Comparison of ENCODE assay signal across 3 worm cellular contexts in the genomic region with DNA sequence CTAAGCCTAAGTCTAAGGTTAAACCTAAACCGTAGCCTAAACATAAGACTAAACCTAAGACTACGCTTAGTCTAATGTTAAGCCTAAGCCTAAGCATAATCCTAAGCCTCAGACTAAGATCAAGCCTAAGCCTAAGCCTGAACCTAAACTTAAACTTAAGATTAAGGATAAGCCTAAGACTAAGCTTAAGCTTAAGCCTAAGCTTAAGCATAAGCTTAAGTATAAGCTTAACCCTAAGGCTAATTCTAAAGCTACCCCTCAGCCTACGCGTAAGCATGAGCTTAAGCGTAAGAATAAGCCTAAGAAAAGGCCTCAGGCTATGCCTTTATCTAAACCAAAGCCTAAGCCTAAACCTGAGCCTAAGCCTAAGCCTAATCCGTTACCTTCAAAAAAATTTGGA.
TF ChIP-seq lines count a peak whose summit lies in the region.

No protein-coding gene starts in this region.

TF ChIP-seq in whole organism, early embryonic, 17 proteins besides CTCF, POLR2A, EP300 and RAD21:
- TF ChIP-seq tbx-37 (GFP tag; conservative IDR thresholded peaks at IDR 0.05; lab: Robert Waterston, UW) (no peak), ama-1 (optimal IDR thresholded peaks at IDR 0.05; lab: Kevin White, UChicago) (no peak), tra-4 (tag; optimal IDR thresholded peaks at IDR 0.05; lab: Kevin White, UChicago) (no peak), ceh-36 (tag; optimal IDR thresholded peaks at IDR 0.05; lab: Kevin White, UChicago) (peak; percentile 69)

TF ChIP-seq in whole organism, late embryonic, 69 proteins besides CTCF, POLR2A, EP300 and RAD21:
- TF ChIP-seq hlh-6 (tag; optimal IDR thresholded peaks at IDR 0.05; lab: Kevin White, UChicago) = no peak
- peak; percentile 84 for TF ChIP-seq dve-1 (tag; optimal IDR thresholded peaks at IDR 0.05; lab: Kevin White, UChicago)

TF ChIP-seq in whole organism, mixed stage, embryonic, 35 proteins besides CTCF, POLR2A, EP300 and RAD21:
- TF ChIP-seq drap-1 (GFP tag; optimal IDR thresholded peaks at IDR 0.05; lab: Kevin White, UChicago) = no peak
- TF ChIP-seq ham-2 (GFP tag; optimal IDR thresholded peaks at IDR 0.05; lab: Kevin White, UChicago) = peak; percentile 48
